Fruit fly (Drosophila melanogaster): ENCODE data around the gene Grip84.

Gene Grip84

DNA sequence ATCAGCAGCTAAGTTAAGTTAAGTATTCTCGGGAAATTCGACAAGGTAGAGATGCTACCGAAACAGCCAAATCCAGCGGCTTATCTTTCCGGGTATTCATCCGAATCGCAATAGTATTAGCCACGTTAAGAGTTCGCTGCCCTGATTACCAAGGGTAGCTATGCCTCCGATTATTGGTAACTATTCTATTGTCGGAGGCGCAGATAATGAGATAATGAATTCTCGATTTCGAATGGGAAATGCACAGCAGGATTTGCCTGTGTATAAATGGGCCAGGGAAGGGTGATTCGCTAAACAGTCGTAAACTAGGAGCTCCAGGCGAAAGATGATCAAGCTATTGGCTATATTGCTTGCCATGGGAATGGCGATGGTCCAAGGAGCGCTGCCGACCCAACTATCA is 17.8 kb upstream of the Grip84 start, which contains the start of gene CG14204:
TSS of gene CG14204 (plus strand) at position 301 of the 400 bp plus-strand sequence.
- TF ChIP-seq CG34367 (tag; optimal IDR thresholded peaks at IDR 0.05) = no peak

dm6 chrX:19582732-19583131 is 17.2 kb upstream of the Grip84 start:
- TF ChIP-seq fd96Ca (GFP tag; IDR thresholded peaks at IDR 0.05) (no peak), CG10348 (GFP tag; IDR thresholded peaks at IDR 0.05) (no peak), gl (tag; optimal IDR thresholded peaks at IDR 0.05) (no peak), CG13204 (GFP tag; optimal IDR thresholded peaks at IDR 0.05) (no peak), CG4496 (GFP tag; IDR thresholded peaks at IDR 0.05) (no peak), CG8159 (tag; optimal IDR thresholded peaks at IDR 0.05) (no peak), CG15710 (tag; optimal IDR thresholded peaks at IDR 0.05) (no peak), EcR (GFP tag; optimal IDR thresholded peaks at IDR 0.05) (no peak), D1 (tag; optimal IDR thresholded peaks at IDR 0.05) (no peak), Ets98B (GFP tag; IDR thresholded peaks at IDR 0.05) (no peak), CG9948 (tag; optimal IDR thresholded peaks at IDR 0.05) (no peak), Snoo (tag; optimal IDR thresholded peaks at IDR 0.05) (no peak), CG8301 (tag; optimal IDR thresholded peaks at IDR 0.05) (no peak), CG12605 (GFP tag; IDR thresholded peaks at IDR 0.05) (no peak), CG32121 (GFP tag; IDR thresholded peaks at IDR 0.05) (no peak), CG14655 (GFP tag; optimal IDR thresholded peaks at IDR 0.05) (no peak), CG34367 (tag; optimal IDR thresholded peaks at IDR 0.05) (no peak), CG17806 (tag; optimal IDR thresholded peaks at IDR 0.05) (no peak), Pif1B (GFP tag; optimal IDR thresholded peaks at IDR 0.05) (no peak)

DNA sequence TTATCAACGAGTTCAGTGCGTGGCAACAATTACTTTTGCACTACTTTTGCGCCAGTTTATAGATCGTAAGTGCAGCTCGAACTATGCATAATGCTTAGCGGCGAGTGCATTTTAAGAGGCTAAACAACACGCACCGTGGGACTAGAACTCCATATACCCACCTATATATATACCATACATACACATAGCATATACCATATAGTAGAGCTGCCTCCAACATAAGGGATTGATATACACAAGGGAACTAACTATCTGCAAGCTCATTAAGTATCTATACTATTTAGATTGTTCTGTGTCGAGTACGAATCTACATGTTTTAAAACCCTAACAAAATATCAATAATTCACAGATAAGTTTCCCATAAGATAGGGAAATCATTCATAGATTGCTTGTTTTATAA is 16.3 kb upstream of the Grip84 start, which contains the start of gene CG14218:
TSS of gene CG14218 (minus strand) at position 101 of the 400 bp plus-strand sequence.
- TF ChIP-seq CG15710 (tag; optimal IDR thresholded peaks at IDR 0.05) (no peak), Pif1B (GFP tag; optimal IDR thresholded peaks at IDR 0.05) (no peak), CG32121 (GFP tag; IDR thresholded peaks at IDR 0.05) (no peak), CG12605 (GFP tag; IDR thresholded peaks at IDR 0.05) (no peak), CG4496 (GFP tag; IDR thresholded peaks at IDR 0.05) (no peak), EcR (GFP tag; optimal IDR thresholded peaks at IDR 0.05) (no peak), Pif1A (GFP tag; optimal IDR thresholded peaks at IDR 0.05) (no peak), CG8159 (tag; optimal IDR thresholded peaks at IDR 0.05) (no peak), gl (tag; optimal IDR thresholded peaks at IDR 0.05) (no peak), CG13204 (GFP tag; optimal IDR thresholded peaks at IDR 0.05) (no peak)

- TF ChIP-seq CG13204 (GFP tag; optimal IDR thresholded peaks at IDR 0.05) = no peak
- no peak for TF ChIP-seq Ets98B (GFP tag; IDR thresholded peaks at IDR 0.05)
- TF ChIP-seq CG15710 (tag; optimal IDR thresholded peaks at IDR 0.05) = no peak
- no peak for TF ChIP-seq gl (tag; optimal IDR thresholded peaks at IDR 0.05)
- no peak for TF ChIP-seq EcR (GFP tag; optimal IDR thresholded peaks at IDR 0.05)
- no peak for TF ChIP-seq CG32121 (GFP tag; IDR thresholded peaks at IDR 0.05)
- TF ChIP-seq CG9948 (tag; optimal IDR thresholded peaks at IDR 0.05) = no peak
These were observed 14.2 kb upstream of the Grip84 start, which contains the start of gene Tao for dm6 chrX:19579648-19580301. Tao (minus strand) TSS chrX:19579800.

- TF ChIP-seq CG8159 (tag; optimal IDR thresholded peaks at IDR 0.05) = no peak
- no peak for TF ChIP-seq Pif1A (GFP tag; optimal IDR thresholded peaks at IDR 0.05)
- no peak for TF ChIP-seq rn (GFP tag; IDR thresholded peaks at IDR 0.05)
- no peak for TF ChIP-seq CG4496 (GFP tag; IDR thresholded peaks at IDR 0.05)
- TF ChIP-seq CG32121 (GFP tag; IDR thresholded peaks at IDR 0.05) = no peak
- no peak for TF ChIP-seq CG8301 (tag; optimal IDR thresholded peaks at IDR 0.05)
- TF ChIP-seq CG34367 (tag; optimal IDR thresholded peaks at IDR 0.05) = no peak
- no peak for TF ChIP-seq Ets98B (GFP tag; IDR thresholded peaks at IDR 0.05)
- TF ChIP-seq CG17806 (tag; optimal IDR thresholded peaks at IDR 0.05) = no peak
- no peak for TF ChIP-seq CG14655 (GFP tag; optimal IDR thresholded peaks at IDR 0.05)
- TF ChIP-seq EcR (GFP tag; optimal IDR thresholded peaks at IDR 0.05) = no peak
These were observed 13.5 kb upstream of the Grip84 start for dm6 chrX:19578908-19579647.

DNA sequence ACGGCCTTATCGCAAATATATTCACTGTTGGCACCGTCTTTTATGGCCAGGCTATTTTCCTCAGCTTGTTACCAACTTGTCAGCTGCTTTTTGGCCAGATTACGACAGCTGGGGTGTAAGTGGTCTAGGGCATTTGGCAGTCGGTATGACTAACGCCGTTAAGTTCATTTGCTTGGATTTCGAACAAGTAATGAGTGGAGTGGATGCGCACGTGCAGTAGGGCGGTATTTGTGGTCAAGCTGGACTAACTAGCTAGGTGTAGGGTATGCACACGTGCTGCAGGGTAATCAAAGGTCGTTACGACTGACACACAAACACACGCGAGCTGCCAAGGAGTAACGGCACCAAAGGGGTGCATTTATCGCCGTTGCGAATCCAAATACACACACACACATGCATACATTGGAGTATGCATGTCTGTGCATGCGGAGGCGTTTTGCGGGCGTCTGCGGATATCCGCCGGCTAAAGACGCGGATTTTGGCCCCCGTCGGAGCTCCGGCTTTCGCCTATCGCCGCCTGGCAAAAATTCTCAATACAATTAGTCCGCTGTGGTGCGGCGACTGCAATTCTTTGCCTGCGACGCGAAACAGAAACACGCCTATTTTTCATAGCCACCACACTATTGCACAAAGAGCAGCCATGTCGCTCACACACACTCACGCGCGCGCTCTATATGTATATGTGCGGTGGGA is 12.5 kb upstream of the Grip84 start:
- peak; percentile 53; the same call in 1 of the 2 replicates for TF ChIP-seq CG32121 (GFP tag; IDR thresholded peaks at IDR 0.05)
- no peak for TF ChIP-seq Snoo (tag; optimal IDR thresholded peaks at IDR 0.05)
- TF ChIP-seq Ets98B (GFP tag; IDR thresholded peaks at IDR 0.05) = no peak
- TF ChIP-seq EcR (GFP tag; optimal IDR thresholded peaks at IDR 0.05) = peak; percentile 59

Data from whole organism, pupa.